Worm (Caenorhabditis elegans): Measurements from ENCODE around the gene F57A8.7.

F57A8.7 gene

ce11 chrV:10073793-10074192 lies 1.7 kb upstream of the F57A8.7 start, which contains the start of gene F57A8.6:
TSS of gene F57A8.6 (minus strand) at chrV:10073893.
- no peak for TF ChIP-seq hnd-1 (tag; optimal IDR thresholded peaks at IDR 0.05)
- TF ChIP-seq ceh-36 (tag; optimal IDR thresholded peaks at IDR 0.05): no peak
- TF ChIP-seq ama-1 (optimal IDR thresholded peaks at IDR 0.05): no peak
- no peak for TF ChIP-seq tbx-11 (GFP tag; IDR thresholded peaks at IDR 0.05)
- TF ChIP-seq flt-1 (GFP tag; IDR thresholded peaks at IDR 0.05): no peak
- no peak for TF ChIP-seq ceh-13 (GFP tag; optimal IDR thresholded peaks at IDR 0.05)
- no peak for TF ChIP-seq tbx-37 (GFP tag; conservative IDR thresholded peaks at IDR 0.05)

- TF ChIP-seq ets-7 (tag; optimal IDR thresholded peaks at IDR 0.05) (no peak), flt-1 (GFP tag; IDR thresholded peaks at IDR 0.05) (no peak), pes-1 (GFP tag; IDR thresholded peaks at IDR 0.05) (no peak), B0310.2 (tag; optimal IDR thresholded peaks at IDR 0.05) (no peak), ceh-13 (GFP tag; optimal IDR thresholded peaks at IDR 0.05) (no peak)
These were observed 2.7 kb downstream of the F57A8.7 start, which contains the start of gene R04B5.1 for ce11 chrV:10078244-10078643. TSS of gene R04B5.1 (minus strand) at chrV:10078344.

ce11 chrV:10080905-10081304 lies 5.4 kb downstream of the F57A8.7 start:
- TF ChIP-seq F13C5.2 (tag; optimal IDR thresholded peaks at IDR 0.05) (no peak), hmg-4 (GFP tag; optimal IDR thresholded peaks at IDR 0.05) (no peak), ets-7 (tag; optimal IDR thresholded peaks at IDR 0.05) (no peak), tbx-37 (GFP tag; conservative IDR thresholded peaks at IDR 0.05) (no peak), ama-1 (optimal IDR thresholded peaks at IDR 0.05) (no peak), hnd-1 (tag; optimal IDR thresholded peaks at IDR 0.05) (no peak), sea-1 (GFP tag; conservative IDR thresholded peaks at IDR 0.05) (no peak), ceh-36 (tag; optimal IDR thresholded peaks at IDR 0.05) (no peak), ceh-13 (GFP tag; optimal IDR thresholded peaks at IDR 0.05) (no peak), B0310.2 (tag; optimal IDR thresholded peaks at IDR 0.05) (no peak), flt-1 (GFP tag; IDR thresholded peaks at IDR 0.05) (no peak), pes-1 (GFP tag; IDR thresholded peaks at IDR 0.05) (no peak)

ce11 chrV:10081636-10082035 lies 6.1 kb downstream of the F57A8.7 start, which contains the start of gene nhr-205:
TSS of gene nhr-205 (minus strand) at chrV:10081776.
- TF ChIP-seq flt-1 (GFP tag; IDR thresholded peaks at IDR 0.05) (no peak), aly-1 (tag; optimal IDR thresholded peaks at IDR 0.05) (no peak), ama-1 (optimal IDR thresholded peaks at IDR 0.05) (no peak), sea-1 (GFP tag; conservative IDR thresholded peaks at IDR 0.05) (no peak), tra-4 (tag; optimal IDR thresholded peaks at IDR 0.05) (no peak), F13C5.2 (tag; optimal IDR thresholded peaks at IDR 0.05) (no peak), B0310.2 (tag; optimal IDR thresholded peaks at IDR 0.05) (no peak), tbx-37 (GFP tag; conservative IDR thresholded peaks at IDR 0.05) (no peak), hmg-4 (GFP tag; optimal IDR thresholded peaks at IDR 0.05) (no peak), ceh-36 (tag; optimal IDR thresholded peaks at IDR 0.05) (no peak), ets-7 (tag; optimal IDR thresholded peaks at IDR 0.05) (no peak), pes-1 (GFP tag; IDR thresholded peaks at IDR 0.05) (no peak), ceh-13 (GFP tag; optimal IDR thresholded peaks at IDR 0.05) (no peak), scrt-1 (GFP tag; IDR thresholded peaks at IDR 0.05) (no peak)

- TF ChIP-seq hmbx-1 (tag; optimal IDR thresholded peaks at IDR 0.05) (no peak), pes-1 (GFP tag; IDR thresholded peaks at IDR 0.05) (no peak), ceh-13 (GFP tag; optimal IDR thresholded peaks at IDR 0.05) (no peak), B0310.2 (tag; optimal IDR thresholded peaks at IDR 0.05) (no peak), scrt-1 (GFP tag; IDR thresholded peaks at IDR 0.05) (no peak), aly-1 (tag; optimal IDR thresholded peaks at IDR 0.05) (no peak), tbx-11 (GFP tag; IDR thresholded peaks at IDR 0.05) (no peak), ets-7 (tag; optimal IDR thresholded peaks at IDR 0.05) (no peak), flt-1 (GFP tag; IDR thresholded peaks at IDR 0.05) (no peak)
These were observed 8.5 kb downstream of the F57A8.7 start, which contains the start of gene nhr-12 for ce11 chrV:10083999-10084468. TSS of gene nhr-12 (minus strand) at chrV:10084049.

- TF ChIP-seq pes-1 (GFP tag; IDR thresholded peaks at IDR 0.05) (no peak), ceh-36 (tag; optimal IDR thresholded peaks at IDR 0.05) (no peak), scrt-1 (GFP tag; IDR thresholded peaks at IDR 0.05) (no peak), ceh-13 (GFP tag; optimal IDR thresholded peaks at IDR 0.05) (no peak), ets-7 (tag; optimal IDR thresholded peaks at IDR 0.05) (no peak), B0310.2 (tag; optimal IDR thresholded peaks at IDR 0.05) (no peak), tbx-11 (GFP tag; IDR thresholded peaks at IDR 0.05) (no peak), sea-1 (GFP tag; conservative IDR thresholded peaks at IDR 0.05) (no peak), flt-1 (GFP tag; IDR thresholded peaks at IDR 0.05) (no peak), ama-1 (optimal IDR thresholded peaks at IDR 0.05) (no peak), aly-1 (tag; optimal IDR thresholded peaks at IDR 0.05) (no peak)
These were observed 9.3 kb downstream of the F57A8.7 start, which contains the start of gene R04B5.6 for ce11 chrV:10084864-10085263. TSS of gene R04B5.6 (plus strand) at chrV:10085164.

- TF ChIP-seq hnd-1 (tag; optimal IDR thresholded peaks at IDR 0.05): no peak
These were observed 10.6 kb downstream of the F57A8.7 start for ce11 chrV:10086141-10086540.

ce11 chrV:10087103-10087502 lies 11.6 kb downstream of the F57A8.7 start, which contains the start of gene R04B5.5:
TSS of gene R04B5.5 (plus strand) at chrV:10087480.
- no peak for TF ChIP-seq F13C5.2 (tag; optimal IDR thresholded peaks at IDR 0.05)
- no peak for TF ChIP-seq hnd-1 (tag; optimal IDR thresholded peaks at IDR 0.05)
- TF ChIP-seq aly-1 (tag; optimal IDR thresholded peaks at IDR 0.05): no peak

ce11 chrV:10090461-10090860 lies 14.9 kb downstream of the F57A8.7 start, which contains the start of gene R04B5.7:
TSS of gene R04B5.7 (minus strand) at chrV:10090561.
- TF ChIP-seq F13C5.2 (tag; optimal IDR thresholded peaks at IDR 0.05) (no peak), ets-7 (tag; optimal IDR thresholded peaks at IDR 0.05) (no peak), aly-1 (tag; optimal IDR thresholded peaks at IDR 0.05) (no peak), B0310.2 (tag; optimal IDR thresholded peaks at IDR 0.05) (no peak), tbx-11 (GFP tag; IDR thresholded peaks at IDR 0.05) (no peak), ceh-13 (GFP tag; optimal IDR thresholded peaks at IDR 0.05) (no peak)
